Worm (Caenorhabditis elegans): Measurements from ENCODE around the gene larp-1.

Gene larp-1

DNA sequence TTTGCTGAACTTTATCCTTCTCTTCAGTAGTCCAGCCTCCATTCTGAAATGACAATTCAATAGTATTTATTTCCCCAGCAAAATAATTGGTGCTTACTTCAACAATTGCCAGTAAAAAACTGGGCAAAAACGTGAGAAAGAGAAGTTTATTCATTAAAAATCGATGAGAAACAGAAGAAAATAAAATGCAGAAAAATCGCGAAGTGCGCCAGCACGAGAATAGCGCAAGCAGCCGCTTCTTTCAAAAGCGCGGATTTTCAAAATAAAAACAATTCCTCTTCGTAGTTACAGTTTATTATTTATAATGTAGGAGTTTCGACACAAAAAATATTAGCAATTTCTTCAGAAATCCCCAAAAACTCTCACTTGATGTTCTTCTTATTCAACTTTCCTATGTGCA, 54.6 kb downstream of the larp-1 start, which contains the start of gene C27F2.9 (continued):
- TF ChIP-seq nhr-28 (tag; optimal IDR thresholded peaks at IDR 0.05) (no peak), elt-3 (tag; optimal IDR thresholded peaks at IDR 0.05) (peak in 1 of 3 experiments; percentile 13), ceh-16 (tag; optimal IDR thresholded peaks at IDR 0.05) (no peak), nhr-237 (tag; optimal IDR thresholded peaks at IDR 0.05) (no peak), nhr-67 (tag; optimal IDR thresholded peaks at IDR 0.05) (no peak), nhr-11 (tag; optimal IDR thresholded peaks at IDR 0.05) (peak; percentile 51), pha-4 (tag; optimal IDR thresholded peaks at IDR 0.05) (peak; percentile 92), sea-2 (GFP tag; optimal IDR thresholded peaks at IDR 0.05) (no peak), lsy-12 (tag; optimal IDR thresholded peaks at IDR 0.05) (peak; percentile 72), ama-1 (optimal IDR thresholded peaks at IDR 0.05) (peak; percentile 43), nhr-76 (tag; optimal IDR thresholded peaks at IDR 0.05) (no peak), lin-39 (tag; optimal IDR thresholded peaks at IDR 0.05) (peak; percentile 67), nhr-77 (tag; optimal IDR thresholded peaks at IDR 0.05) (peak; percentile 50), mdl-1 (tag; optimal IDR thresholded peaks at IDR 0.05) (no peak), hmg-11 (tag; optimal IDR thresholded peaks at IDR 0.05) (peak; percentile 63), R02D3.7 (tag; optimal IDR thresholded peaks at IDR 0.05) (peak; percentile 79), egl-27 (tag; optimal IDR thresholded peaks at IDR 0.05) (no peak), nhr-25 (tag; optimal IDR thresholded peaks at IDR 0.05) (peak; percentile 79)

DNA sequence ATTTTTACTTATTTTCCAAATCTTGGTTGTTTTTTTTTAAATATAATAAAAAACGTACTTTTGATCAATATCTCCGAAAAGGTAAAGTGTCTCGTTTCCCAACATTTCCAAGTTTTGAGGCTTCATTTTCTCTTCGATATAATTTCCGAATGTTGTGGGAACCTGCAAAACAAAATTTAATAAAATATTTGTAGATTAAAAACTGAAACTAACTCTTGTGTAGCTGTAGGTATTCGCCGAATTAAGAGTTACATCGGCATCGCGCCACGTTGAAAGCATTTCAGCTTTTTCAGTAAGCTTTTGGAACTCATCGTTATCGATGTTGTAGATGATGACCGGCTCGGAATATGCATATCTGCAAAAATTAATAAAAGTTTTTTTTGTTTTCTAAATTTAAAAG, 55.1 kb downstream of the larp-1 start, which contains the start of gene vps-22:
Gene vps-22 (minus strand): TSS at position 101 of the 400 bp plus-strand sequence.
- TF ChIP-seq hmg-11 (tag; optimal IDR thresholded peaks at IDR 0.05) (no peak), lin-39 (tag; optimal IDR thresholded peaks at IDR 0.05) (no peak), nhr-76 (tag; optimal IDR thresholded peaks at IDR 0.05) (no peak), pqm-1 (tag; optimal IDR thresholded peaks at IDR 0.05) (no peak), nhr-77 (tag; optimal IDR thresholded peaks at IDR 0.05) (no peak)

DNA sequence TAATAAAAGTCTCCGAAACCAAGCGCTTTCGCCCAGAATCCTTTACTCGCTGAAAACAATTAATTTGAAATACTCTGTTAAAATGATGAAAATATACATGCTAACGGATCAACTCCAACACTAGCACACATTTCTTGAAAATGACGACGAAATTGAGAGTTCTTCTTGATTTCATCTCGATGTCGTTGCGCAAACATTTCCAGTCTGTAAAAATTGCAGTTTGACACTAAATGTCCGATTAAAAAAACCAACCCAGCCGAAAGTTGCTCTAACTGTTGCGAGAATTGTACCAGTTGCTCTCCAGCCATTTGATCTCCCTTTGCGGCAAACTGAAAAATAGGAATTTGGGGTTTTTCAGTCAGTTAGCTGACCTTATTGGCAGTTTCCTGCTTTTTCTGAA, 56.2 kb downstream of the larp-1 start:
- TF ChIP-seq mml-1 (tag; optimal IDR thresholded peaks at IDR 0.05) (no peak), aly-2 (tag; optimal IDR thresholded peaks at IDR 0.05) (no peak), nfya-1 (tag; optimal IDR thresholded peaks at IDR 0.05; ENCODE audit: insufficient read depth) (no peak), zag-1 (tag; optimal IDR thresholded peaks at IDR 0.05) (no peak), jun-1 (tag; optimal IDR thresholded peaks at IDR 0.05) (no peak), fos-1 (tag; optimal IDR thresholded peaks at IDR 0.05) (no peak), ceh-16 (tag; optimal IDR thresholded peaks at IDR 0.05) (no peak), nhr-11 (tag; optimal IDR thresholded peaks at IDR 0.05) (no peak), nhr-77 (tag; optimal IDR thresholded peaks at IDR 0.05) (no peak), nhr-67 (tag; optimal IDR thresholded peaks at IDR 0.05) (no peak), ztf-4 (tag; optimal IDR thresholded peaks at IDR 0.05) (no peak), elt-3 (tag; optimal IDR thresholded peaks at IDR 0.05) (no peak), ceh-82 (tag; optimal IDR thresholded peaks at IDR 0.05) (no peak), tbx-2 (tag; optimal IDR thresholded peaks at IDR 0.05) (no peak), nhr-23 (tag; optimal IDR thresholded peaks at IDR 0.05) (no peak), fkh-10 (GFP tag; optimal IDR thresholded peaks at IDR 0.05) (no peak), eor-1 (tag; optimal IDR thresholded peaks at IDR 0.05) (no peak)

- TF ChIP-seq unc-39 (tag; optimal IDR thresholded peaks at IDR 0.05) (no peak), elt-3 (tag; optimal IDR thresholded peaks at IDR 0.05) (no peak), ZK546.5 (tag; optimal IDR thresholded peaks at IDR 0.05) (no peak)
These were observed 57.2 kb downstream of the larp-1 start, which contains the start of gene C27F2.4 for ce11 chrIII:4960204-4960603. Gene C27F2.4, minus strand, starts transcription at chrIII:4960304.

Data from whole organism, L3 larva.